Worm (Caenorhabditis elegans) whole organism, L3 larva: ENCODE results near the gene sra-3.

Experiments
- ceh-9 ChIP-seq: sonication (generic microtip); optimal IDR thresholded peaks from 2 replicates; lab custom pipeline; 2018; ENCODE audit warnings: missing biosample characterization, missing genetic modification characterization
- nhr-76 ChIP-seq: fragments of 150-350 bp; sonication (generic microtip); optimal IDR thresholded peaks from 5 replicates; lab custom pipeline; 2014; ENCODE audit warnings: missing biosample characterization, missing genetic modification characterization
- skn-1 ChIP-seq: fragments of 150-350 bp; optimal IDR thresholded peaks from 2 replicates; lab custom pipeline; 2014; ENCODE audit warnings: missing biosample characterization, missing genetic modification characterization
- snpc-4 ChIP-seq: fragments of 150-350 bp; optimal IDR thresholded peaks from 2 replicates; lab custom pipeline; 2014; ENCODE audit warnings: missing biosample characterization, missing genetic modification characterization
- unc-39 ChIP-seq: sonication (generic microtip); optimal IDR thresholded peaks from 4 replicates; lab custom pipeline; 2017; ENCODE audit warnings: missing biosample characterization, missing genetic modification characterization
- ztf-11 ChIP-seq: fragments of 150-350 bp; optimal IDR thresholded peaks from 2 replicates; lab custom pipeline; 2014; ENCODE audit warnings: missing biosample characterization, missing genetic modification characterization

ce11 chrII:9507181-9507580 is 33.4 kb downstream of the sra-3 start, which contains the start of gene gcy-3:
- TF ChIP-seq ztf-11 (tag; lab: Kevin White, UChicago) = no peak
- no peak for TF ChIP-seq skn-1 (tag; lab: Kevin White, UChicago)
- no peak for TF ChIP-seq snpc-4
- no peak for TF ChIP-seq unc-39 (tag; lab: Kevin White, UChicago)
- no peak for TF ChIP-seq nhr-76 (tag; lab: Kevin White, UChicago)
- TF ChIP-seq ceh-9 (tag; lab: Kevin White, UChicago) = no peak
